Fruit fly (Drosophila melanogaster) whole organism, pupa: ENCODE data around the gene CG46301.

Source experiments
- CG13204 ChIP-seq: fragments of 200-800 bp; sonication (Bioruptor generic); optimal IDR thresholded peaks from 2 replicates; lab custom pipeline; 2018; ENCODE audit warnings: missing biosample characterization, mild to moderate bottlenecking, missing genetic modification characterization, moderate library complexity
- CG17806 ChIP-seq: fragments of 200-800 bp; sonication (Bioruptor generic); optimal IDR thresholded peaks from 2 replicates; lab custom pipeline; 2018; ENCODE audit warnings: missing biosample characterization, mild to moderate bottlenecking, missing genetic modification characterization, moderate library complexity
- CG32121 ChIP-seq: fragments of 200-800 bp; sonication (Bioruptor generic); IDR thresholded peaks from 2 replicates; pipeline ENCODE4 v1.3.6; 2022; ENCODE audit warnings: missing biosample characterization, missing genetic modification characterization
- Pif1B ChIP-seq: fragments of 200-800 bp; sonication (Bioruptor generic); optimal IDR thresholded peaks from 3 replicates; lab custom pipeline; 2016; ENCODE audit warnings: missing biosample characterization, missing genetic modification characterization
- fd96Ca ChIP-seq: fragments of 200-800 bp; sonication (Bioruptor generic); IDR thresholded peaks from 3 replicates; pipeline ENCODE4 v1.3.6; 2022; ENCODE audit warnings: missing biosample characterization, missing genetic modification characterization

dm6 chr2L:14169653-14170052 lies 65.8 kb downstream of the CG46301 start:
- TF ChIP-seq fd96Ca (GFP tag; lab: Robert Waterston, UW) (no peak), Pif1B (GFP tag; lab: Kevin White, UChicago) (no peak), CG17806 (no peak), CG32121 (GFP tag; lab: Robert Waterston, UW) (no peak), CG13204 (GFP tag; lab: Kevin White, UChicago) (no peak)
